Fruit fly (Drosophila melanogaster) whole organism, embryonic: Measurements from ENCODE around the gene SIFaR.

Experiments used
- Ada2b ChIP-seq: fragments of 200-800 bp; sonication (Bioruptor generic); IDR thresholded peaks from 2 replicates; pipeline ENCODE4 v1.3.6; 2022; ENCODE audit warnings: missing biosample characterization, missing genetic modification characterization
- Asciz ChIP-seq: fragments of 200-800 bp; sonication (Bioruptor generic); optimal IDR thresholded peaks from 2 replicates; lab custom pipeline; 2017; ENCODE audit warnings: missing biosample characterization, mild to moderate bottlenecking, missing genetic modification characterization, missing genetic modification reagents
- Awh ChIP-seq: fragments of 200-800 bp; sonication (Bioruptor generic); IDR thresholded peaks from 2 replicates; pipeline ENCODE4, ENCODE4 v1.3.6; 2022; ENCODE audit warnings: missing biosample characterization, missing genetic modification characterization
- CG10959 ChIP-seq: fragments of 200-800 bp; sonication (Bioruptor generic); IDR thresholded peaks from 2 replicates; pipeline ENCODE4 v1.3.6; 2022; ENCODE audit warnings: missing biosample characterization, missing genetic modification characterization
- CG13287 ChIP-seq: fragments of 200-800 bp; sonication (Bioruptor generic); IDR thresholded peaks from 2 replicates; pipeline ENCODE4 v1.3.6; 2022; ENCODE audit warnings: missing biosample characterization, missing genetic modification characterization; ENCODE audit not compliant: partially characterized antibody
- CG15269 ChIP-seq: fragments of 200-800 bp; sonication (Bioruptor generic); optimal IDR thresholded peaks from 2 replicates; lab custom pipeline; 2018; ENCODE audit warnings: missing biosample characterization, mild to moderate bottlenecking, missing genetic modification characterization, moderate library complexity
- CG18764 ChIP-seq: fragments of 200-800 bp; sonication (Bioruptor generic); optimal IDR thresholded peaks from 3 replicates; lab custom pipeline; 2016; ENCODE audit warnings: missing biosample characterization, missing genetic modification characterization
- CG2199 ChIP-seq: fragments of 200-800 bp; sonication (Bioruptor generic); IDR thresholded peaks from 3 replicates; pipeline ENCODE4 v1.3.6; 2022; ENCODE audit warnings: missing biosample characterization, missing genetic modification characterization
- CG2678 ChIP-seq: fragments of 200-800 bp; sonication (Bioruptor generic); optimal IDR thresholded peaks from 3 replicates; lab custom pipeline; 2019; ENCODE audit warnings: missing biosample characterization, mild to moderate bottlenecking, missing genetic modification characterization, moderate library complexity
- CG2712 ChIP-seq: fragments of 200-800 bp; optimal IDR thresholded peaks from 3 replicates; lab custom pipeline; 2019; ENCODE audit warnings: missing biosample characterization, mild to moderate bottlenecking, missing genetic modification characterization, moderate library complexity
- CG3065 ChIP-seq: fragments of 200-800 bp; sonication (Bioruptor generic); optimal IDR thresholded peaks from 2 replicates; lab custom pipeline; 2016; ENCODE audit warnings: missing biosample characterization, missing genetic modification characterization
- CG4282 ChIP-seq: fragments of 200-800 bp; sonication (Bioruptor generic); optimal IDR thresholded peaks from 2 replicates; lab custom pipeline; 2016; ENCODE audit warnings: missing biosample characterization, missing genetic modification characterization
- CG7372 ChIP-seq: fragments of 200-800 bp; sonication (Bioruptor generic); IDR thresholded peaks from 2 replicates; pipeline ENCODE4 v1.3.6; 2022; ENCODE audit warnings: missing biosample characterization, missing genetic modification characterization
- CG7556 ChIP-seq: fragments of 200-800 bp; sonication (Bioruptor generic); optimal IDR thresholded peaks from 2 replicates; lab custom pipeline; 2017; ENCODE audit warnings: missing biosample characterization, mild to moderate bottlenecking, missing genetic modification characterization
- CG7839 ChIP-seq: fragments of 200-800 bp; sonication (Bioruptor generic); optimal IDR thresholded peaks from 3 replicates; lab custom pipeline; 2018; ENCODE audit warnings: missing biosample characterization, mild to moderate bottlenecking, missing genetic modification characterization, moderate library complexity
- CG8281 ChIP-seq: fragments of 200-800 bp; sonication (Bioruptor generic); optimal IDR thresholded peaks from 2 replicates; lab custom pipeline; 2018; ENCODE audit warnings: missing biosample characterization, mild to moderate bottlenecking, missing genetic modification characterization, moderate library complexity
- D19A ChIP-seq: fragments of 200-800 bp; optimal IDR thresholded peaks from 3 replicates; lab custom pipeline; 2019; ENCODE audit warnings: missing biosample characterization, mild to moderate bottlenecking, missing genetic modification characterization, moderate library complexity
- Dll ChIP-seq: fragments of 200-800 bp; sonication (Bioruptor generic); IDR thresholded peaks from 4 replicates; pipeline ENCODE4 v1.3.6; 2022; ENCODE audit warnings: missing biosample characterization, missing genetic modification characterization; ENCODE audit not compliant: partially characterized antibody
- ERR ChIP-seq: fragments of 200-800 bp; sonication (Bioruptor generic); optimal IDR thresholded peaks from 2 replicates; lab custom pipeline; 2016; ENCODE audit warnings: missing biosample characterization, missing genetic modification characterization
- Ets65A ChIP-seq: fragments of 200-800 bp; sonication (Bioruptor generic); peaks from one replicate; lab custom pipeline; 2016; ENCODE audit warnings: missing biosample characterization, missing genetic modification characterization
- Hr3 ChIP-seq: fragments of 200-800 bp; sonication (Bioruptor generic); optimal IDR thresholded peaks from 3 replicates; lab custom pipeline; 2016; ENCODE audit warnings: missing biosample characterization, missing genetic modification characterization
- Med ChIP-seq: fragments of 200-800 bp; sonication (Bioruptor generic); peaks from one replicate; lab custom pipeline; 2016; ENCODE audit warnings: missing biosample characterization, missing genetic modification characterization, mild to moderate bottlenecking, inconsistent platforms, moderate library complexity
- Oaz ChIP-seq: fragments of 200-800 bp; sonication (Bioruptor generic); IDR thresholded peaks from 2 replicates; pipeline ENCODE4 v1.3.6; 2022; ENCODE audit warnings: missing biosample characterization, missing genetic modification characterization
- TFAM ChIP-seq: fragments of 200-800 bp; sonication (Bioruptor generic); optimal IDR thresholded peaks from 2 replicates; lab custom pipeline; 2017; ENCODE audit warnings: missing biosample characterization, missing genetic modification characterization, inconsistent platforms
- Usf ChIP-seq: fragments of 200-800 bp; sonication (Bioruptor generic); optimal IDR thresholded peaks from 2 replicates; lab custom pipeline; 2017; ENCODE audit warnings: missing genotype, missing biosample characterization, missing genetic modification characterization
- Vsx1 ChIP-seq: fragments of 200-800 bp; sonication (Bioruptor generic); optimal IDR thresholded peaks from 2 replicates; lab custom pipeline; 2017; ENCODE audit warnings: missing biosample characterization, mild to moderate bottlenecking, missing genetic modification characterization, missing genetic modification reagents
- Xbp1 ChIP-seq: fragments of 200-800 bp; sonication (Bioruptor generic); optimal IDR thresholded peaks from 3 replicates; lab custom pipeline; 2016; ENCODE audit warnings: missing biosample characterization, mild to moderate bottlenecking, missing genetic modification characterization
- ac ChIP-seq: fragments of 200-800 bp; sonication (Bioruptor generic); optimal IDR thresholded peaks from 3 replicates; lab custom pipeline; 2017; ENCODE audit warnings: missing biosample characterization, mild to moderate bottlenecking, missing genetic modification characterization
- amos ChIP-seq: fragments of 200-800 bp; sonication (Bioruptor generic); IDR thresholded peaks from 2 replicates; pipeline ENCODE4 v1.3.6; 2022; ENCODE audit warnings: missing biosample characterization, missing genetic modification characterization; ENCODE audit not compliant: partially characterized antibody
- ase ChIP-seq: fragments of 200-800 bp; sonication (Bioruptor generic); IDR thresholded peaks from 3 replicates; pipeline ENCODE4 v1.3.6; 2022; ENCODE audit warnings: missing biosample characterization, missing genetic modification characterization
- bsh ChIP-seq, 2 experiments: fragments of 200-800 bp; sonication (Bioruptor generic); optimal IDR thresholded peaks; 2 replicates each; lab custom pipeline; 2017 to 2018; ENCODE audit warnings: mild to moderate bottlenecking in 2 of 2, missing biosample characterization in 2 of 2, missing genetic modification characterization in 2 of 2, moderate library complexity in 1 of 2
- chif ChIP-seq, 2 experiments: fragments of 200-800 bp; sonication (Bioruptor generic); optimal IDR thresholded peaks; 3 replicates each; lab custom pipeline; 2016; ENCODE audit warnings: missing biosample characterization in 2 of 2, missing genetic modification characterization in 2 of 2
- chn ChIP-seq: fragments of 200-800 bp; sonication (Bioruptor generic); optimal IDR thresholded peaks from 2 replicates; lab custom pipeline; 2016; ENCODE audit warnings: missing biosample characterization, missing genetic modification characterization
- dpn ChIP-seq, 2 experiments: fragments of 200-800 bp; sonication (Bioruptor generic); optimal IDR thresholded peaks; 3 replicates each; lab custom pipeline; 2016; ENCODE audit warnings: missing biosample characterization in 2 of 2, missing genetic modification characterization in 2 of 2
- en ChIP-seq: fragments of 200-800 bp; sonication (Bioruptor generic); optimal IDR thresholded peaks from 2 replicates; lab custom pipeline; 2016; ENCODE audit warnings: missing biosample characterization, missing genetic modification characterization
- eyg ChIP-seq: fragments of 200-800 bp; sonication (Bioruptor generic); optimal IDR thresholded peaks from 3 replicates; lab custom pipeline; 2016; ENCODE audit warnings: missing biosample characterization, missing genetic modification characterization
- fru ChIP-seq: fragments of >200 bp; optimal IDR thresholded peaks from 2 replicates; lab custom pipeline; 2017
- gfzf ChIP-seq: fragments of 200-800 bp; sonication (Bioruptor generic); optimal IDR thresholded peaks from 2 replicates; lab custom pipeline; 2016; ENCODE audit warnings: missing biosample characterization, mild to moderate bottlenecking, missing genetic modification characterization, moderate library complexity
- grn ChIP-seq: fragments of 200-800 bp; sonication (Bioruptor generic); optimal IDR thresholded peaks from 3 replicates; lab custom pipeline; 2017; ENCODE audit warnings: missing biosample characterization, missing genetic modification characterization
- hth ChIP-seq: fragments of >200 bp; optimal IDR thresholded peaks from 2 replicates; lab custom pipeline; 2017; ENCODE audit warnings: inconsistent platforms
- nom ChIP-seq: fragments of 200-800 bp; sonication (Bioruptor generic); optimal IDR thresholded peaks from 2 replicates; lab custom pipeline; 2017; ENCODE audit warnings: missing biosample characterization, missing genetic modification characterization, mild to moderate bottlenecking, moderate library complexity, missing genetic modification reagents
- oc ChIP-seq: fragments of 200-800 bp; sonication (Bioruptor generic); optimal IDR thresholded peaks from 2 replicates; lab custom pipeline; 2018; ENCODE audit warnings: missing biosample characterization, mild to moderate bottlenecking, missing genetic modification characterization, moderate library complexity
- pros ChIP-seq: fragments of 200-800 bp; sonication (Bioruptor generic); optimal IDR thresholded peaks from 3 replicates; lab custom pipeline; 2019; ENCODE audit warnings: missing biosample characterization, mild to moderate bottlenecking, missing genetic modification characterization, moderate library complexity
- pum ChIP-seq: fragments of 200-800 bp; sonication (Bioruptor generic); optimal IDR thresholded peaks from 2 replicates; lab custom pipeline; 2016; ENCODE audit warnings: missing biosample characterization, missing genetic modification characterization
- sc ChIP-seq, 3 experiments: fragments of >200 bp in 2 of 3; fragments of 200-800 bp in 1 of 3; sonication (Bioruptor generic) in 1 of 3; optimal IDR thresholded peaks; 2 replicates in 2 of 3; 3 replicates in 1 of 3; lab custom pipeline; 2017; ENCODE audit warnings: mild to moderate bottlenecking in 1 of 3, missing biosample characterization in 1 of 3, missing genetic modification characterization in 1 of 3, missing genetic modification reagents in 1 of 3
- slp2 ChIP-seq: fragments of 200-800 bp; sonication (Bioruptor generic); optimal IDR thresholded peaks from 2 replicates; lab custom pipeline; 2016; ENCODE audit warnings: missing biosample characterization, missing genetic modification characterization
- trh ChIP-seq: fragments of 200-800 bp; sonication (Bioruptor generic); optimal IDR thresholded peaks from 2 replicates; lab custom pipeline; 2016; ENCODE audit warnings: missing biosample characterization, missing genetic modification characterization
- twi ChIP-seq: fragments of 200-800 bp; optimal IDR thresholded peaks from 2 replicates; lab custom pipeline; 2019; ENCODE audit warnings: missing biosample characterization, mild to moderate bottlenecking, missing genetic modification characterization, moderate library complexity
- wek ChIP-seq: fragments of 200-800 bp; sonication (Bioruptor generic); optimal IDR thresholded peaks from 3 replicates; lab custom pipeline; 2018; ENCODE audit warnings: missing biosample characterization, mild to moderate bottlenecking, missing genetic modification characterization, moderate library complexity

The SIFaR gene

DNA sequence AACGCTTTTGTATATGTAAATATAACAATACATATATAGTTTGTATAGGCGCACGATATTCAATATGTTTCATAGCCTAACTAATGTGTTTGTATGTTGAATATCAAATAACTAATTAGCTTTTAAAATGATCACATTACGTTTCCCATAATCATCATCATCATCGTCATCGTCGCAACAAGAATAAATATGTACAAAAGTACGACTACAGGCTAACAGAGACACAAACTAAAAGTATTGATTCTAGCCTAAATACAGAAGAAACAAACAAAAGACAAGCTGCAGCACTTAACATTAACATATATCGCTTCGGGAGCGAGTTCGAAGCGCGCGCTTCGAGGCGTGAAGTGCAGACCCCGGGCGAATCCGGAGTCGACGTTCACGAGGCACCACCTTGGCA lies 22.6 kb downstream of the SIFaR start (continued):
- TF ChIP-seq en: no peak
- TF ChIP-seq CG10959 (GFP tag; lab: Robert Waterston, UW): no peak
- TF ChIP-seq CG7839 (tag; lab: Kevin White, UChicago): no peak
- TF ChIP-seq bsh (GFP tag; optimal IDR thresholded peaks at IDR 0.05; lab: Kevin White, UChicago): peak in 1 of 2 experiments; percentile 39
- TF ChIP-seq chif (GFP tag; optimal IDR thresholded peaks at IDR 0.05; lab: Kevin White, UChicago): no peak
- TF ChIP-seq nom: no peak
- TF ChIP-seq pum (GFP tag; lab: Kevin White, UChicago): no peak
- TF ChIP-seq pros (GFP tag; lab: Kevin White, UChicago): no peak
- TF ChIP-seq CG7556 (GFP tag; lab: Kevin White, UChicago): peak; percentile 1
- no peak for TF ChIP-seq CG7372 (GFP tag; lab: Robert Waterston, UW)
- TF ChIP-seq grn (GFP tag; lab: Kevin White, UChicago): no peak
- TF ChIP-seq CG18764 (GFP tag; lab: Kevin White, UChicago): peak; percentile 23
- peak; percentile 32 for TF ChIP-seq CG8281 (tag; lab: Kevin White, UChicago)
- TF ChIP-seq CG2199: no peak
- no peak for TF ChIP-seq slp2 (GFP tag; lab: Kevin White, UChicago)
- TF ChIP-seq CG4282 (GFP tag; lab: Kevin White, UChicago): no peak
- TF ChIP-seq wek (GFP tag; lab: Kevin White, UChicago): peak; percentile 53
- no peak for TF ChIP-seq eyg (GFP tag; lab: Kevin White, UChicago)
- TF ChIP-seq D19A (tag; lab: Kevin White, UChicago): no peak
- no peak for TF ChIP-seq sc (optimal IDR thresholded peaks at IDR 0.05; lab: Kevin White, UChicago)
- no peak for TF ChIP-seq sc (GFP tag; optimal IDR thresholded peaks at IDR 0.05; lab: Kevin White, UChicago)
- TF ChIP-seq trh (GFP tag; lab: Kevin White, UChicago): no peak
- TF ChIP-seq amos (GFP tag; lab: Robert Waterston, UW): no peak
- TF ChIP-seq CG15269 (tag; lab: Kevin White, UChicago): peak; percentile 17
- peak; percentile 74 for TF ChIP-seq Asciz

DNA sequence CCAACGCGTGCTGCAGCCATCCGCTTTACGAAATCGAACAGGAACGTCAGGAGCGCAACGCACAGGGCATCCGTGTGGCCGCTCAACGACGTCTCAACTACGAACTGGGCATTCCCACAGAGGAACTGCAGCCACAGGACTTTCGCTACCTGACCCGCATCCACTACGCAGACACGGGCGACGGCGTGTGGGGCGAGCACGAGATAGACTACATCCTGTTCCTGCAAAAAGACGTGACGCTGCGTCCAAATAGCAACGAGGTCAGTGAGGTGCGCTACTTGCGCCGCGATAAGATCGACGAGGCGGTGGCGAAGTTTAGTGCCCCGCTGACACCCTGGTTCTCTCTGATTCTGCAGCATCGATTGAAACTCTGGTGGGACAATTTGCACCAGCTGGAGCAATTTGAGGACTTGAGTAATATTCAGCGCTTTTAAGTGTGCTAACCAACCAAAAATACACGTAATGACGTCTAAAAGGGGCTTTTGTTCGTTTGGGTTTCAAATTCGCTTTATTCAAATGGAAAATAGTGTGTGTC lies 23.1 kb downstream of the SIFaR start:
- TF ChIP-seq Hr3 (GFP tag; lab: Kevin White, UChicago): no peak
- TF ChIP-seq Awh (GFP tag; lab: Robert Waterston, UW): no peak
- TF ChIP-seq Dll (GFP tag; lab: Robert Waterston, UW): no peak
- peak; percentile 72 for TF ChIP-seq Ets65A (GFP tag; lab: Kevin White, UChicago)
- peak; percentile 56 for TF ChIP-seq Med
- no peak for TF ChIP-seq TFAM (GFP tag; lab: Kevin White, UChicago)
- TF ChIP-seq dpn (GFP tag; optimal IDR thresholded peaks at IDR 0.05; lab: Kevin White, UChicago): no peak
- TF ChIP-seq Ada2b (GFP tag; lab: Robert Waterston, UW): no peak
- TF ChIP-seq CG3065 (GFP tag; lab: Kevin White, UChicago): no peak

DNA sequence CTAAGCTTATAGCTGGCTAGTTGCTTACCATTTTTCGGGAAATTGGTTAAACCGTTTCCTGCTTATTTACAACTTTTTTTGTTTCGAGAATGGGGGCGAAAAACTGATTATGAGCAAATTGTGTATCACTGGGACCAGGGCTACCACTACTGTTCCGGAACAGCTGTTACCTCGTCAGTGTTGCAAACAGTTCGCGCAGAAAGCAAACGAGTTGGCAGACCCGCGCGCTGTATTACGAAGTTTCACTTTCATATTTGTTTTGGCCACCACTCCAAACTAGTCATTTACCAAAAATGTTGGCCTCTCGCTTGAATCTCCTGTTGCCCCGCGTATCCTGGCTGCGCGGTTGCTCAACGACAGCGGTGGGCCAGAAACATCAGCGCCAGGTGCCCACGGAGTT lies 23.9 kb downstream of the SIFaR start, which contains the start of the genes AP-2sigma and Idi:
TSS of gene AP-2sigma (minus strand) at position 153 of the 400 bp plus-strand sequence.
TSS of gene Idi (plus strand) at position 204 of the 400 bp plus-strand sequence.
- TF ChIP-seq CG2678 (tag; lab: Kevin White, UChicago) (peak; percentile 1), ac (no peak), ERR (GFP tag; lab: Kevin White, UChicago) (peak; percentile 0), twi (peak; percentile 3), CG2712 (peak; percentile 25), oc (tag; lab: Kevin White, UChicago) (peak; percentile 53), Vsx1 (GFP tag; lab: Kevin White, UChicago) (no peak), D19A (tag; lab: Kevin White, UChicago) (no peak), fru (lab: Kevin White, UChicago) (no peak), Oaz (no peak), Usf (GFP tag; lab: Kevin White, UChicago) (no peak), chn (GFP tag; lab: Kevin White, UChicago) (peak; percentile 35), ase (GFP tag; lab: Robert Waterston, UW) (no peak), CG3065 (GFP tag; lab: Kevin White, UChicago) (peak; percentile 9), CG13287 (GFP tag; lab: Robert Waterston, UW) (peak; percentile 51; the same call in 1 of the 2 replicates), hth (lab: Kevin White, UChicago) (no peak), Xbp1 (GFP tag; lab: Kevin White, UChicago) (peak; percentile 52), gfzf (peak; percentile 17)
